Fruit fly (Drosophila melanogaster) Kc167 (cell line): ENCODE results near the gene CG46309.

Experiments used
- Myc ChIP-seq: fragments of >200 bp; optimal IDR thresholded peaks from 2 replicates; lab custom pipeline; 2017; ENCODE audit warnings: missing external identifiers
- Sin3A ChIP-seq: fragments of >200 bp; optimal IDR thresholded peaks from 2 replicates; lab custom pipeline; 2018; ENCODE audit warnings: missing external identifiers
- h ChIP-seq: fragments of >200 bp; optimal IDR thresholded peaks from 3 replicates; lab custom pipeline; 2018; ENCODE audit warnings: missing external identifiers
- psq ChIP-seq: fragments of >200 bp; optimal IDR thresholded peaks from 2 replicates; lab custom pipeline; 2017; ENCODE audit warnings: missing external identifiers
- ttk ChIP-seq: sonication (Bioruptor generic); optimal IDR thresholded peaks from 2 replicates; lab custom pipeline; 2017; ENCODE audit warnings: missing external identifiers

DNA sequence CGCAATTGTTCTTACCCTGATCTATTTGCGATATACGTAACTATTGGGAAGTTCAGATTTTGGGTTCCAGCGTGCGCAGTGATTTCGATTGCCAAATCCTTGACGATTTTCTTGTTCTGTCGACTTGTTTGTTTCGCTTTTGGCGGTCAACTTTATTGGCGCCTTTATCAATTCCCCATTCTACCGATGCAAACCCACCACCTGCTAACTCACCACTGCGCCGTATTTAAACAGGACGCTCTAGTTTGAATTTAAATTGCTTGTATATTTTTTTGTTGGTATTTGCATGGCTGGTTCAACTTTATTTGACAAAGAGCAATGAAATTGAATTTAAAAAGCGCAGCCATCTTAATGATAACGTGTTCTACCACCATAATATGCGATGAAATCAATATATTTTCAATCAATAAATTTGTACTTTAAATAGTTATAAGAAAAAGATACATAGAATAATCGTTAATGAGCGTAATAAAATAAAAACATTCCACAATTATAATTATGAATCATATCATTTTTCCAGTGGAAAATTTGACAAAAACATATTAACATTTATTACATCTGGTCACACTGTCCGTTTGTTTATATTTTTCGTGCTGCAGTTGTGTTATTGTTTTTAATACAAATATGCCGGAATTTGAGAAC is 10.1 kb upstream of the CG46309 start, which contains the start of the genes twe and CG4935:
- TF ChIP-seq h (no peak), Myc (lab: Kevin White, UChicago) (no peak), psq (lab: Kevin White, UChicago) (no peak), Sin3A (lab: Kevin White, UChicago) (no peak), ttk (lab: Kevin White, UChicago) (no peak)
